Worm (Caenorhabditis elegans) whole organism, young adult: ENCODE results near the gene ran-5.

Experiments
- C17E4.6 ChIP-seq: fragments of 200-800 bp; sonication (Bioruptor generic); IDR thresholded peaks from 2 replicates; pipeline ENCODE4 v1.3.6; 2022; ENCODE audit warnings: missing genetic modification reagents, missing genetic modification characterization, missing compliant biosample characterization
- F33H1.4 ChIP-seq: fragments of 200-800 bp; sonication (Bioruptor generic); IDR thresholded peaks from 2 replicates; pipeline ENCODE4 v1.3.6; 2022; ENCODE audit warnings: missing genetic modification reagents, missing genetic modification characterization, missing compliant biosample characterization
- F39B2.1 ChIP-seq: fragments of 200-800 bp; sonication (Bioruptor generic); IDR thresholded peaks from 2 replicates; pipeline ENCODE4 v1.3.6; 2022; ENCODE audit warnings: missing genetic modification reagents, missing genetic modification characterization, missing compliant biosample characterization
- Y53F4B.3 ChIP-seq: fragments of 200-800 bp; sonication (Bioruptor generic); IDR thresholded peaks from 2 replicates; pipeline ENCODE4 v1.3.6; 2022; ENCODE audit warnings: missing genetic modification reagents, missing genetic modification characterization, missing compliant biosample characterization
- akir-1 ChIP-seq: fragments of 200-800 bp; sonication (Bioruptor generic); optimal IDR thresholded peaks from 2 replicates; lab custom pipeline; 2018; ENCODE audit warnings: mild to moderate bottlenecking, missing genetic modification characterization, moderate library complexity, missing compliant biosample characterization
- ama-1 ChIP-seq, 3 experiments: fragments of 150-350 bp in 1 of 3; sonication (generic microtip) in 2 of 3; optimal IDR thresholded peaks; 2 replicates each; lab custom pipeline; 2014 to 2018; ENCODE audit warnings: missing biosample characterization in 2 of 3, missing genetic modification characterization in 2 of 3, missing genetic modification reagents in 2 of 3
- die-1 ChIP-seq: sonication (generic microtip); optimal IDR thresholded peaks from 2 replicates; lab custom pipeline; 2016; ENCODE audit warnings: missing genotype, mild to moderate bottlenecking, missing genetic modification characterization, missing compliant biosample characterization
- him-1 ChIP-seq: sonication (generic microtip); optimal IDR thresholded peaks from 2 replicates; lab custom pipeline; 2016; ENCODE audit warnings: missing genotype, missing genetic modification reagents, missing genetic modification characterization, missing compliant biosample characterization
- madf-10 ChIP-seq: sonication (generic microtip); optimal IDR thresholded peaks from 2 replicates; lab custom pipeline; 2016; ENCODE audit warnings: mild to moderate bottlenecking, missing genetic modification characterization, missing compliant biosample characterization
- nfya-1 ChIP-seq: sonication (generic microtip); optimal IDR thresholded peaks from 2 replicates; lab custom pipeline; 2017; ENCODE audit warnings: antibody characterized with exemption, missing compliant biosample characterization, missing genetic modification characterization, borderline replicate concordance; ENCODE audit not compliant: insufficient read depth

- TF ChIP-seq C17E4.6 (no peak), akir-1 (GFP tag; lab: Kevin White, UChicago) (no peak), die-1 (tag; lab: Kevin White, UChicago) (no peak), F33H1.4 (GFP tag; lab: Robert Waterston, UW) (no peak), him-1 (tag; lab: Kevin White, UChicago) (peak; percentile 27), madf-10 (tag; lab: Kevin White, UChicago) (no peak), F39B2.1 (GFP tag; lab: Robert Waterston, UW) (no peak), nfya-1 (no peak), Y53F4B.3 (GFP tag; lab: Robert Waterston, UW) (no peak), ama-1 (optimal IDR thresholded peaks at IDR 0.05; lab: Kevin White, UChicago) (no peak), ama-1 (GFP tag; optimal IDR thresholded peaks at IDR 0.05; lab: Kevin White, UChicago) (no peak)
Observed at ce11 chrII:6097441-6097840, 49.5 kb downstream of the ran-5 start, which contains the start of the genes tpp-2 and rbbp-5.
